Worm (Caenorhabditis elegans) whole organism, young adult: ENCODE data around the gene sre-46.

Experiments used
- B0035.1 ChIP-seq: sonication (generic microtip); optimal IDR thresholded peaks from 2 replicates; lab custom pipeline; 2016; ENCODE audit warnings: missing genetic modification characterization, mild to moderate bottlenecking, missing compliant biosample characterization, missing genotype, missing genetic modification reagents
- F22D6.2 ChIP-seq: sonication (generic microtip); optimal IDR thresholded peaks from 2 replicates; lab custom pipeline; 2016; ENCODE audit warnings: mild to moderate bottlenecking, missing genetic modification characterization, missing compliant biosample characterization
- F39B2.1 ChIP-seq: fragments of 200-800 bp; sonication (Bioruptor generic); IDR thresholded peaks from 2 replicates; pipeline ENCODE4 v1.3.6; 2022; ENCODE audit warnings: missing genetic modification reagents, missing genetic modification characterization, missing compliant biosample characterization
- F57A8.1 ChIP-seq: fragments of 200-800 bp; sonication (Bioruptor generic); optimal IDR thresholded peaks from 2 replicates; lab custom pipeline; 2018; ENCODE audit warnings: mild to moderate bottlenecking, missing genetic modification characterization, moderate library complexity, missing compliant biosample characterization
- Y53G8AR.9 ChIP-seq: fragments of 200-800 bp; sonication (Bioruptor generic); conservative IDR thresholded peaks from 2 replicates; pipeline ENCODE4 v1.3.6; 2022; ENCODE audit warnings: missing genetic modification reagents, missing genetic modification characterization, missing compliant biosample characterization
- Y79H2A.3 ChIP-seq: fragments of 200-800 bp; sonication (Bioruptor generic); conservative IDR thresholded peaks from 2 replicates; pipeline ENCODE4 v1.3.6; 2022; ENCODE audit warnings: missing genetic modification reagents, missing genetic modification characterization, missing compliant biosample characterization
- Y95B8A.8 ChIP-seq: fragments of 200-800 bp; sonication (Bioruptor generic); IDR thresholded peaks from 2 replicates; pipeline ENCODE4 v1.3.6; 2022; ENCODE audit warnings: missing genetic modification reagents, missing genetic modification characterization, missing compliant biosample characterization
- ZK185.1 ChIP-seq: sonication (generic microtip); optimal IDR thresholded peaks from 2 replicates; lab custom pipeline; 2016; ENCODE audit warnings: mild to moderate bottlenecking, missing genetic modification characterization, missing compliant biosample characterization; ENCODE audit not compliant: poor library complexity, severe bottlenecking
- aptf-2 ChIP-seq: fragments of 200-800 bp; sonication (Bioruptor generic); conservative IDR thresholded peaks from 2 replicates; pipeline ENCODE4 v1.3.6; 2022; ENCODE audit warnings: missing genetic modification reagents, missing genetic modification characterization, missing compliant biosample characterization
- aptf-3 ChIP-seq: fragments of 200-800 bp; sonication (Bioruptor generic); IDR thresholded peaks from 2 replicates; pipeline ENCODE4 v1.3.6; 2022; ENCODE audit warnings: missing genetic modification characterization, missing compliant biosample characterization
- attf-5 ChIP-seq: fragments of 200-800 bp; sonication (Bioruptor generic); optimal IDR thresholded peaks from 2 replicates; lab custom pipeline; 2018; ENCODE audit warnings: mild to moderate bottlenecking, missing genetic modification characterization, missing compliant biosample characterization
- bed-1 ChIP-seq: fragments of 200-800 bp; sonication (Bioruptor generic); IDR thresholded peaks from 2 replicates; pipeline ENCODE4 v1.3.6; 2022; ENCODE audit warnings: missing genetic modification reagents, missing genetic modification characterization, missing compliant biosample characterization
- ccch-3 ChIP-seq: fragments of 200-800 bp; sonication (Bioruptor generic); optimal IDR thresholded peaks from 2 replicates; lab custom pipeline; 2018; ENCODE audit warnings: mild to moderate bottlenecking, missing genetic modification characterization, missing compliant biosample characterization
- ceh-91 ChIP-seq: fragments of 200-800 bp; sonication (Bioruptor generic); IDR thresholded peaks from 2 replicates; pipeline ENCODE4 v1.3.6; 2022; ENCODE audit warnings: missing genetic modification reagents, missing genetic modification characterization, missing compliant biosample characterization
- die-1 ChIP-seq: sonication (generic microtip); optimal IDR thresholded peaks from 2 replicates; lab custom pipeline; 2016; ENCODE audit warnings: missing genotype, mild to moderate bottlenecking, missing genetic modification characterization, missing compliant biosample characterization
- dpff-1 ChIP-seq: sonication (generic microtip); optimal IDR thresholded peaks from 2 replicates; lab custom pipeline; 2017; ENCODE audit warnings: mild to moderate bottlenecking, missing genetic modification characterization, missing compliant biosample characterization
- egl-18 ChIP-seq: fragments of 200-800 bp; sonication (Bioruptor generic); IDR thresholded peaks from 2 replicates; pipeline ENCODE4 v1.3.6; 2022; ENCODE audit warnings: missing genetic modification reagents, missing genetic modification characterization, missing compliant biosample characterization
- ekl-4 ChIP-seq: fragments of 200-800 bp; sonication (Bioruptor generic); IDR thresholded peaks from 2 replicates; pipeline ENCODE4 v1.3.6; 2022; ENCODE audit warnings: missing genetic modification reagents, missing genetic modification characterization, missing compliant biosample characterization
- fkh-3 ChIP-seq: sonication (generic microtip); optimal IDR thresholded peaks from 2 replicates; lab custom pipeline; 2016; ENCODE audit warnings: mild to moderate bottlenecking, missing genetic modification characterization, missing compliant biosample characterization
- hlh-12 ChIP-seq: sonication (generic microtip); optimal IDR thresholded peaks from 2 replicates; lab custom pipeline; 2016; ENCODE audit warnings: missing genetic modification characterization, missing compliant biosample characterization
- hlh-26 ChIP-seq: fragments of 200-800 bp; sonication (Bioruptor generic); conservative IDR thresholded peaks from 2 replicates; pipeline ENCODE4 v1.3.6; 2022; ENCODE audit warnings: missing genetic modification reagents, missing genetic modification characterization, missing compliant biosample characterization
- hmg-1.2 ChIP-seq: fragments of 200-800 bp; sonication (Bioruptor generic); IDR thresholded peaks from 2 replicates; pipeline ENCODE4 v1.3.6; 2022; ENCODE audit warnings: missing genetic modification reagents, missing genetic modification characterization, missing compliant biosample characterization
- lag-1 ChIP-seq: fragments of 200-800 bp; sonication (Bioruptor generic); IDR thresholded peaks from 2 replicates; pipeline ENCODE4 v1.3.6; 2022; ENCODE audit warnings: missing genetic modification reagents, missing genetic modification characterization, missing compliant biosample characterization
- lin-54 ChIP-seq: fragments of 200-800 bp; sonication (Bioruptor generic); optimal IDR thresholded peaks from 2 replicates; lab custom pipeline; 2018; ENCODE audit warnings: mild to moderate bottlenecking, missing genetic modification characterization, missing compliant biosample characterization
- lir-1 ChIP-seq: fragments of 200-800 bp; sonication (Bioruptor generic); conservative IDR thresholded peaks from 2 replicates; pipeline ENCODE4 v1.3.6; 2022; ENCODE audit warnings: missing genetic modification reagents, missing genetic modification characterization, missing compliant biosample characterization
- madf-3 ChIP-seq: fragments of 200-800 bp; sonication (Bioruptor generic); IDR thresholded peaks from 2 replicates; pipeline ENCODE4 v1.3.6; 2022; ENCODE audit warnings: missing genetic modification reagents, missing genetic modification characterization, missing compliant biosample characterization
- madf-8 ChIP-seq: fragments of 200-800 bp; sonication (Bioruptor generic); conservative IDR thresholded peaks from 2 replicates; pipeline ENCODE4 v1.3.6; 2022; ENCODE audit warnings: missing genetic modification reagents, missing genetic modification characterization, missing compliant biosample characterization
- mcd-1 ChIP-seq: fragments of 200-800 bp; sonication (Bioruptor generic); IDR thresholded peaks from 2 replicates; pipeline ENCODE4 v1.3.6; 2022; ENCODE audit warnings: missing genetic modification reagents, missing genetic modification characterization, missing compliant biosample characterization
- nfya-1 ChIP-seq: sonication (generic microtip); optimal IDR thresholded peaks from 2 replicates; lab custom pipeline; 2017; ENCODE audit warnings: antibody characterized with exemption, missing compliant biosample characterization, missing genetic modification characterization, borderline replicate concordance; ENCODE audit not compliant: insufficient read depth
- nfya-2 ChIP-seq: fragments of 200-800 bp; sonication (Bioruptor generic); IDR thresholded peaks from 2 replicates; pipeline ENCODE4 v1.3.6; 2022; ENCODE audit warnings: missing genetic modification reagents, missing genetic modification characterization, missing compliant biosample characterization
- nhr-179 ChIP-seq: sonication (generic microtip); optimal IDR thresholded peaks from 2 replicates; lab custom pipeline; 2016; ENCODE audit warnings: mild to moderate bottlenecking, missing genetic modification characterization, missing compliant biosample characterization
- pbrm-1 ChIP-seq: fragments of 200-800 bp; sonication (Bioruptor generic); IDR thresholded peaks from 2 replicates; pipeline ENCODE4 v1.3.6; 2022; ENCODE audit warnings: missing genetic modification reagents, missing genetic modification characterization, missing compliant biosample characterization
- rpc-1 ChIP-seq, 2 experiments: fragments of 150-350 bp in 1 of 2; sonication (generic microtip) in 1 of 2; optimal IDR thresholded peaks; 2 replicates each; lab custom pipeline; 2014 to 2018; ENCODE audit warnings: missing biosample characterization in 1 of 2, missing genetic modification characterization in 1 of 2, missing genetic modification reagents in 1 of 2, missing genotype in 1 of 2
- sdz-38 ChIP-seq: sonication (generic microtip); optimal IDR thresholded peaks from 2 replicates; lab custom pipeline; 2016; ENCODE audit warnings: missing genotype, missing genetic modification characterization, missing compliant biosample characterization
- sea-2 ChIP-seq: fragments of 200-800 bp; sonication (Bioruptor generic); IDR thresholded peaks from 2 replicates; pipeline ENCODE4 v1.3.6; 2022; ENCODE audit warnings: missing genetic modification characterization, missing compliant biosample characterization
- snpc-4 ChIP-seq, 5 experiments: fragments of 150-350 bp in 1 of 5; sonication (generic microtip) in 4 of 5; optimal IDR thresholded peaks; 2 replicates each; lab custom pipeline; 2014 to 2018; ENCODE audit warnings: missing genetic modification characterization in 5 of 5, missing biosample characterization in 3 of 5, antibody characterized with exemption in 2 of 5, mild to moderate bottlenecking in 2 of 5, missing compliant biosample characterization in 2 of 5, missing genotype in 2 of 5, moderate library complexity in 2 of 5, missing genetic modification reagents in 1 of 5
- somi-1 ChIP-seq: fragments of 200-800 bp; sonication (Bioruptor generic); optimal IDR thresholded peaks from 2 replicates; lab custom pipeline; 2018; ENCODE audit warnings: mild to moderate bottlenecking, missing genetic modification characterization, missing compliant biosample characterization
- sptf-2 ChIP-seq: fragments of 200-800 bp; sonication (Bioruptor generic); optimal IDR thresholded peaks from 2 replicates; lab custom pipeline; 2018; ENCODE audit warnings: mild to moderate bottlenecking, missing genetic modification characterization, missing compliant biosample characterization
- tbp1 ChIP-seq: fragments of 200-800 bp; sonication (Bioruptor generic); optimal IDR thresholded peaks from 2 replicates; lab custom pipeline; 2018; ENCODE audit warnings: mild to moderate bottlenecking, missing genetic modification characterization, missing compliant biosample characterization
- ztf-18 ChIP-seq: sonication (generic microtip); optimal IDR thresholded peaks from 2 replicates; lab custom pipeline; 2016; ENCODE audit warnings: missing genotype, mild to moderate bottlenecking, missing genetic modification characterization, missing compliant biosample characterization
- ztf-28 ChIP-seq: fragments of 200-800 bp; sonication (Bioruptor generic); IDR thresholded peaks from 2 replicates; pipeline ENCODE4 v1.3.6; 2022; ENCODE audit warnings: missing genetic modification reagents, missing genetic modification characterization, missing compliant biosample characterization
- ztf-3 ChIP-seq: fragments of 200-800 bp; sonication (Bioruptor generic); optimal IDR thresholded peaks from 2 replicates; lab custom pipeline; 2018; ENCODE audit warnings: mild to moderate bottlenecking, missing genetic modification characterization, missing compliant biosample characterization

sre-46 gene

DNA sequence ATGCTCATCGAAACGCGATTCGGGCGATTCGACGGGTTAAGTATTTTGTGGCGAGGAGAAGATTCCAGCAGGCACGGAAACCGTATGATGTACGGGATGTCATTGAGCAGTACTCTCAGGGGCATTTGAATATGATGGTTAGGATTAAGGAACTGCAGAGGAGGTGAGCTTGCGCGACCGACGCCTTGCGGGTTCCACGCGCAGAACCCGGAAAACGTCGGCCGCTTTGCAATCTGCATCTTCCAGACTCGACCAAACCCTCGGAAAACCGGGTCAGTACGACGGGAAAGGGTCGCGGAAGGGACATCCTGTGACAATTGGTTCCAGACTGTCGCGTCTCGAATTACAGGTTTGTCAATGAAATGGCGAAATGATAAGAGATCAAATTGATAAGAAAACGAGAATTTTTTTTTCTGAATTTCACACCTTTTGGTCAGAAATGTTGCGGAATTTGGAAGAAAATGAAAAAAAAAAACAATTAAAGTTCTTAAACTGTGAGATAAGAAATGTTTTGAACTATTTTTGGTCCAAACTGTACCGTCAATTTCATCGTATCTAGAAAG, 9.5 kb downstream of the sre-46 start (continued):
- TF ChIP-seq ccch-3 (GFP tag; lab: Kevin White, UChicago) (no peak), ztf-3 (GFP tag; lab: Kevin White, UChicago) (no peak), madf-8 (GFP tag; lab: Robert Waterston, UW) (no peak), F57A8.1 (GFP tag; lab: Kevin White, UChicago) (no peak), somi-1 (GFP tag; lab: Kevin White, UChicago) (no peak), snpc-4 (GFP tag; optimal IDR thresholded peaks at IDR 0.05; lab: Kevin White, UChicago) (no peak), snpc-4 (tag; optimal IDR thresholded peaks at IDR 0.05; lab: Kevin White, UChicago) (peak in 3 of 4 experiments; percentile 40 to 50 (median 46)), sptf-2 (GFP tag; lab: Kevin White, UChicago) (no peak), pbrm-1 (no peak), madf-3 (GFP tag; lab: Robert Waterston, UW) (no peak), rpc-1 (optimal IDR thresholded peaks at IDR 0.05; lab: Kevin White, UChicago) (no peak), rpc-1 (tag; optimal IDR thresholded peaks at IDR 0.05; lab: Kevin White, UChicago) (no peak)

DNA sequence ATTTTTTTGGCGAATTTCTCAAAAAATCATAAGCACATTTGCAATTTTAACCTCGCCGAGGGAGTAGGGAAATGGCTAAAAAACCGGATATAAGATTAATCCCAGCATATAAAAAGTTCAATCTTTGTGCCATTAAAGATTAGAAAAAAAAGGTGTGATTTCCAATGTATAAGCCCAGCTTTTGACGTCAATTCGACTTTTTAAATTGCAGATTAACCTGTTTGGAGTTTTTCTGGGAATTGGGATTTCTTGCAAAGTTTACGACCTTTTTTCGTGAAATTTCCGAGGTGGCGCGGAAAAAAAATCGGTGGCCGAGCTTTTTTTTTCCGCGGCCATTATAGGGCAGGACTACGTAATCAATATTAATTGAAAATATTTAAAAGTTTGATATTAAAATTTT, 23.4 kb downstream of the sre-46 start:
- TF ChIP-seq ztf-28: no peak
- TF ChIP-seq dpff-1 (tag; lab: Kevin White, UChicago): no peak
- TF ChIP-seq nfya-1 (tag; lab: Kevin White, UChicago): no peak
- no peak for TF ChIP-seq fkh-3 (tag; lab: Kevin White, UChicago)
- no peak for TF ChIP-seq die-1
- TF ChIP-seq attf-5 (GFP tag; lab: Kevin White, UChicago): no peak
- no peak for TF ChIP-seq aptf-3
- TF ChIP-seq egl-18: no peak
- TF ChIP-seq hlh-12: no peak
- TF ChIP-seq ceh-91 (GFP tag; lab: Robert Waterston, UW): no peak
- TF ChIP-seq F39B2.1 (GFP tag; lab: Robert Waterston, UW): no peak
- TF ChIP-seq hlh-26 (GFP tag; lab: Robert Waterston, UW): no peak
- no peak for TF ChIP-seq ekl-4 (GFP tag; lab: Robert Waterston, UW)
- no peak for TF ChIP-seq lir-1 (GFP tag; lab: Robert Waterston, UW)
- no peak for TF ChIP-seq snpc-4 (GFP tag; optimal IDR thresholded peaks at IDR 0.05; lab: Kevin White, UChicago)
- no peak for TF ChIP-seq snpc-4 (tag; optimal IDR thresholded peaks at IDR 0.05; lab: Kevin White, UChicago)
- TF ChIP-seq nhr-179 (tag; lab: Kevin White, UChicago): no peak
- no peak for TF ChIP-seq bed-1 (GFP tag; lab: Robert Waterston, UW)
- no peak for TF ChIP-seq Y79H2A.3 (GFP tag; lab: Robert Waterston, UW)

DNA sequence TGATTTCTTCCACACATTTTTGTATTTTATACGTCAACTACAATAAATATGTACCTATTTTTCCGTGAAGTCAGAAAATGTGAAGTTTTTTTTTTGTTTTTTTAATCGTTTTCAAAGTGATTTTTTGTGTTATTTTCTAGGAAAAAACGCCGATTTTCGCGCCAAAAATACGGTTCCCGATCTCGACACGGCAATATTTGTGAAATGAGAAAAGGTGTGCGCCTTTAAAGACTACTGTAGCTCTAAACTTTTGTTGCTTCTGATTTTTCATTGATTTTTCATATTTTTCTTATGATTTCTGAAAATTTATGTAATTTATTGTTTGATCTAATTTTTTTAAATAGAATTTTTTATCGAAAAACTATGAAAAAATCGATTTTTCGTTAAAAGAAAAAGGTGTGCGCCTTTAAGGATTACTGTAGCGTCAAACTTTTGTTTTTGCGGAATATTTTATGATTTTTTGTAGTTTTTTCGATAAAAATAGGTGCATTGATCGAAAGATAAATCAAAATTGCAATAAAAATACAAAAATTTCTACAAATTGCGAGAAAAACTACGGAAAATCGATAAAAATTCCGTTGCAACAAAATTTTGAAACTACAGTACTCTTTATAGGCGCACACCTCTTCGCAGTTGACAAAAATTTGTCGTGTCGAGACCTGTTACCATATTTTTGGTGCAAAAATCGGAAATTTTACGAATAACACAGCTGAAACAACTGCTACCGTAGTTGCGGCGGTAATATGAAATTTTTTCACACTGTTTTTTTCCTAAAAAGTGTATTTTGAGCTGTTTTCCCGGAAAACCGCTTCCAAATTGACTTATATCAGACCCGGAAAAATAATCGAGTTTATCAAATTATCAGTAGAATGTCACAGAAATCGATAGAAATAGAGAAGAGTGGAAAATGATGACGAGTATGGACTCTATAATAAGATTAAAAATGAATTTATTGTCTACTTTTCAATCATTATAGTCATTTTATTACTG, 25.5 kb downstream of the sre-46 start, which contains the start of gene kqt-3:
Gene kqt-3 (plus strand): TSS at position 940 of the 990 bp plus-strand sequence.
- TF ChIP-seq sea-2 (GFP tag; lab: Robert Waterston, UW): no peak
- no peak for TF ChIP-seq ztf-18 (tag; lab: Kevin White, UChicago)
- TF ChIP-seq lin-54 (GFP tag; lab: Kevin White, UChicago): no peak
- no peak for TF ChIP-seq ZK185.1 (tag; lab: Kevin White, UChicago)
- no peak for TF ChIP-seq Y95B8A.8 (GFP tag; lab: Robert Waterston, UW)
- peak; percentile 57 for TF ChIP-seq madf-8 (GFP tag; lab: Robert Waterston, UW)
- no peak for TF ChIP-seq hmg-1.2 (GFP tag; lab: Robert Waterston, UW)
- no peak for TF ChIP-seq aptf-2 (GFP tag; lab: Robert Waterston, UW)
- TF ChIP-seq lag-1 (GFP tag; lab: Robert Waterston, UW): no peak
- no peak for TF ChIP-seq tbp1 (GFP tag; lab: Kevin White, UChicago)
- TF ChIP-seq fkh-3 (tag; lab: Kevin White, UChicago): no peak
- TF ChIP-seq nfya-1 (tag; lab: Kevin White, UChicago): no peak
- TF ChIP-seq nfya-2 (GFP tag; lab: Robert Waterston, UW): no peak
- TF ChIP-seq Y53G8AR.9: no peak
- TF ChIP-seq F22D6.2 (tag; lab: Kevin White, UChicago): no peak
- no peak for TF ChIP-seq sdz-38 (tag; lab: Kevin White, UChicago)
- no peak for TF ChIP-seq mcd-1 (GFP tag; lab: Robert Waterston, UW)
- no peak for TF ChIP-seq B0035.1 (tag; lab: Kevin White, UChicago)
- TF ChIP-seq ceh-91 (GFP tag; lab: Robert Waterston, UW): peak; percentile 36; the same call in 1 of the 2 replicates
- no peak for TF ChIP-seq ztf-3 (GFP tag; lab: Kevin White, UChicago)
